Worm (Caenorhabditis elegans): ENCODE results near the gene nspb-11.

The nspb-11 gene

DNA sequence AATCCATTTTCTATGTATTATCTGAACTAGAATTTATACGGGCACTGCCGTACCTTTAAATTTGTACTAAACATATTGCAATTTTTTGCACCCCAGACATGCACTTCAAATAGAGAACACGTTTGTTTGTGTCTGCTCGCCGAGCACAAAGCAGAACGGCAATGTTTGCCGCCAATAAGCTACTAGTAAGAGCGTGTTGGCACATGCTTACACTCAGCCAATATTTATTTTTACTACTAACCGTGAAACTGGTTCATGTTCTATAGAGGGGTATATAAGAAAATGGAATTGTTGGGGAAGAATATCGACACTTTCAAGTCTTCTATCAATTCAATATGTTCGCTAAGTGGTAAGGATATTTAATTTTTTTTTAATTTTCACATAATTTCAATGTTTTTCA lies at the start of gene nspb-11:
Gene nspb-11 (plus strand): TSS at position 301 of the 400 bp plus-strand sequence.
- TF ChIP-seq W03F9.2 (tag; optimal IDR thresholded peaks at IDR 0.05) (no peak), dao-5 (tag; optimal IDR thresholded peaks at IDR 0.05) (no peak), him-1 (tag; optimal IDR thresholded peaks at IDR 0.05) (no peak)

DNA sequence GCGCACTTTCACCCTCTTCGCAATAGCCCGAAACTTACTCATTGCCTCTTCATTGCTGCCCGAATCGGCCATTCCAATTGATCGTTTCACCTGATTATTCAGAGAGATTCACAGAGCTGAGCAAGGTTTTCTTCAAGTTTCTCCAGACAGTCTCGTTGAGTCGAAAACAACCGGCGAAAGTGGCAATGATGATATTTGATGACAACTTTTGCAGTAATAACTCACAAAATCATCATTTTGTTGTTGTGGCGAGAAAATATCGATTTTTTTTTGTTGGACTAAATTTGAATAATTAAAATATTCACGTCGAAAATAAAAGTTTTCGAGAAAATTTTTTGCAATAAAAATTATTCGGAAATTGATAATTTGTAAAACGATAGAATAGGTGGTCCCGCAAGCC lies 41.6 kb upstream of the nspb-11 start, which contains the start of gene snf-5:
Gene snf-5 (minus strand): TSS at position 182 of the 400 bp plus-strand sequence.
- TF ChIP-seq him-1 (tag; optimal IDR thresholded peaks at IDR 0.05): no peak
- TF ChIP-seq dao-5 (tag; optimal IDR thresholded peaks at IDR 0.05): no peak
- TF ChIP-seq W03F9.2 (tag; optimal IDR thresholded peaks at IDR 0.05): no peak

DNA sequence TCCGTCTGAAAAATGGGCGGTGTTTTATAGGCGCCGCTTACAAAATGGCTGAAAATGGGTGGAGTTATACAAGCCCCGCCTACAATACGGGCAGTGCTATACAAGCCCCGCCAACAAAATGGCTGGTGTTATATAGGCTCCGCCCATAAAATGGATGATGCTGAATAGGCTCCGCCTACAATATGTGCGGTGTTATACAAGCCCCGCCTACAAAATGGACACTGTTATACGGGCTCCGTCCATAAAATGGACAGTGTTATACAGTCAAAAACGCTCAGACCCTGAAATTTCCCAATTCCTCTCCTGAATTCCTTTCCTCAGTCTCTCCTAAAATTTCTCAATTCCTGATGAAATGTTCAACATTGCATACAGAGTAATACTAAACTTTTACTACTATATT lies 41.1 kb upstream of the nspb-11 start:
- TF ChIP-seq dao-5 (tag; optimal IDR thresholded peaks at IDR 0.05) (no peak), W03F9.2 (tag; optimal IDR thresholded peaks at IDR 0.05) (no peak), him-1 (tag; optimal IDR thresholded peaks at IDR 0.05) (no peak)

DNA sequence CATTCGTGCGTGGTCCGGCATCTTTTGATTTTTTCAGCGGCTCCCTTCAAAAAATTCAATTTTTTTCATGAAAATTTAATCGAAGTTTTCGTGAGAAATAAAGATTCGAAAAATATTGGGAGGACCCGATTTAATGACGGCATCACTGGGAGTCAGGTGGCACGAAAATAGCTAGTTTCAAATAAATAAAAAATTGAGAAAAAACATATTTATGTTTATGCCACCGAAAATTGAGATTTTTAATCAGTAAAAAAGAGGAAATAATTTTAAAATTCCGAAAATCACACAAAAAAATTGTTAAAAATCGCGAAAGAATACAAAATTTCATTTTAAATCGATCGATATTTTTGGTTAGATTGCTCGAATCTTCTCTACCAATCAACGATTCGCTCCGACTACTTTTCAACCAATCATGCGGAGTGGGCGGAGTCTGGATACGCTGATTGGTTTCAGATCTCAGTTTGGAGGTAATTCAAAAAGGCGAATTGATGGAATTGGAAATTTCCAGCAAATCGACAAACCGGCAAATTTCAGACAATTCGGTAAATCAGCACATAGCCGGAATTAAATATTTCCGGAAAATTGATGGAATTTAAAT lies 29.0 kb upstream of the nspb-11 start, which contains the start of gene gsy-1:
Gene gsy-1 (minus strand): TSS at position 51 of the 598 bp plus-strand sequence.
- TF ChIP-seq dao-5 (tag; optimal IDR thresholded peaks at IDR 0.05): no peak
- no peak for TF ChIP-seq him-1 (tag; optimal IDR thresholded peaks at IDR 0.05)
- TF ChIP-seq W03F9.2 (tag; optimal IDR thresholded peaks at IDR 0.05): no peak

DNA sequence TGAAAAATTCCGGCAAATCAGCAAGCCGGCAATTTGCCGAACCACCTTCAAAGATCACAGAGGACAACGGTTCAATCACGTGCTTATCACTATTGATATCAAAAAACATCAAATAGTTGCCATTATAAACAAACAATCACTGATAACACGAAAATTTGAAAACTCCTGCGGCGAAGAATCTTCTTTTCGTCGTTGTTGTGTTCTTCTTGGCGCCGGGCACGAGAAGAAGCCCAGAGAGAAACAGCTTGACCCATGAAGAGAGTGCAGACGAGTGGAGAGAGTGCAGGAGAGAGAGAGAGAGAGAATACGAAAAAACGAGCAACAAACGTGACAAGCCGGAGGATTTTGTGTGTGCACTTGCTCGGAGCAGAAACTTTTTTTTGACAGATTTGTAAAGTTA lies 28.5 kb upstream of the nspb-11 start:
- TF ChIP-seq him-1 (tag; optimal IDR thresholded peaks at IDR 0.05) (no peak), W03F9.2 (tag; optimal IDR thresholded peaks at IDR 0.05) (no peak)

DNA sequence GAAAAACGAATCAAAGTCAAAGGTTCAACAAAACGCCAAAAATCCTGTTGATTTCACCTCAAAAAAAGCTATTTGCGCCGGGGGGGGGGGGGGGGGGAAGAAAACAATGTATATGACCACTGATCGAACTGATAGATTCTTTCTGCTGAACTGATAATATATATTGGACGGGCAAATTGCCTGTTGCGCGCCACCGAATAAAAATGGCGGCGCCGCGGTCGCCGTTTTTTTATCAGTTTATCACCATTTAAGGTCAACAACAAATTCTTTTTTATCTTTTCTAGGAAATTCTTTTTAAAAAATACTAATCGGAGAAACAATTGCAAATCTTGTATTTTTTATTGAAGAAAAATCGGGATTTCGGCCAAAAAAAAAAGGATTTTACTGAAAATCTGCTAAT lies 27.4 kb upstream of the nspb-11 start:
- TF ChIP-seq dao-5 (tag; optimal IDR thresholded peaks at IDR 0.05) (no peak), W03F9.2 (tag; optimal IDR thresholded peaks at IDR 0.05) (no peak), him-1 (tag; optimal IDR thresholded peaks at IDR 0.05) (no peak)

DNA sequence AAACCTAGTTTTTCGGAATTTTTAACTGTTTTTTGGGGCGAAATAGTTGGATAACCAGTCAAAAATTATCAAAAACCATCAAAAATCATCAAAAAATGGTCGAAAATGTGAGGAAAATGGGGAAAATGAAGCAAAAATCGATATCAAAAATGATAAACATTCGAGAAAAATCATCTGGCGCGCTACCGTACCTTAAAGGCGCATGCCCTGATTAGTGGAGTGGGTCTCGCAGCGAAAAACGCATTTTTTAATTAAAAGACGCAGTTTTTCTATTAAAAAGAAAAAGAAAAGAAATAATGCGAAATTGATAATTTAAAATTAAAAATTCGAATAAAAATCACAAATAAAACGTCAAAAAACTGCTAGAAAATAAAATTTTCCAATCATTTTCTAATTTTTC lies 26.8 kb upstream of the nspb-11 start, which contains the start of gene F35C5.1:
Gene F35C5.1 (plus strand): TSS at position 399 of the 400 bp plus-strand sequence.
- TF ChIP-seq him-1 (tag; optimal IDR thresholded peaks at IDR 0.05) (no peak), dao-5 (tag; optimal IDR thresholded peaks at IDR 0.05) (no peak), W03F9.2 (tag; optimal IDR thresholded peaks at IDR 0.05) (no peak)

DNA sequence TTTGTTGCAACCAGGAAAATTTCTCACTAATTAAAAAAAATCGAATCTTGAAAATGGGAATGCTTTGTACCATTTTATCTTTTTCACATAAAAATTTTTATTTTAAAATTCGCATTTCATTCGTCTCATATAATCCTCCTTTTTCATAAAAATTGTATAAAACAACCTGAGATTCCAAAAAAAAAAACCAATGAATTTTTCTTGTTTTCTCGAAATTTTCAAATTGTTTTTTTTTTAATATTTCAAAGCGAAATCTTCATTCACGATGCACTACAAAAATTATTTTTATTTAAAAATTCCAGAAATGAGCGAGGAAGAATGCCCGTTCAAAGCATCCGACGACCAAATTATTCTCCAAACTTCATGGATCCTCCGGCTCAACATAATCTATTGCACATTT lies 22.2 kb upstream of the nspb-11 start, which contains the start of gene sra-14:
Gene sra-14 (plus strand): TSS at position 301 of the 400 bp plus-strand sequence.
- TF ChIP-seq dao-5 (tag; optimal IDR thresholded peaks at IDR 0.05): no peak
- TF ChIP-seq him-1 (tag; optimal IDR thresholded peaks at IDR 0.05): no peak
- TF ChIP-seq W03F9.2 (tag; optimal IDR thresholded peaks at IDR 0.05): no peak

DNA sequence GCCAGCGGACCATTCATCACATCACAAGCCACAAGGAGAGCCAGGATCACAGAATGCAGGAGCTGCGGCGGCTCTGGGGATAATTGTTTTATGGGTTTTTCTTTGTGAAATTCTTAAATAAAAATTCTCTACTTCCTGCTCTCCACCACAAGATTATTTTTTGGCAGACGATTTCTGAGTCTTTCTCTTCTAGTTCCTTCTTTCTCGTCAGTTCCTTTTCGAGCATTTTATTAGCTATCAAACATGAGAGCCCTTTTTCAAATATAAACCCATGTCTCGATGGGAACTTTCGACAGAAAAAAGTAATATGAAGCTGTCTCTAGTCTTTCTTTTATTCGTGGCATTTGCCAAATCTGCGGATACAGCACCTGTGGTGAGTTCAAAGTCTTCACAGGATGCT lies 18.7 kb upstream of the nspb-11 start, which contains the start of gene F35C5.3:
Gene F35C5.3 (plus strand): TSS at position 301 of the 400 bp plus-strand sequence.
- TF ChIP-seq him-1 (tag; optimal IDR thresholded peaks at IDR 0.05): no peak
- no peak for TF ChIP-seq dao-5 (tag; optimal IDR thresholded peaks at IDR 0.05)
- TF ChIP-seq W03F9.2 (tag; optimal IDR thresholded peaks at IDR 0.05): no peak

DNA sequence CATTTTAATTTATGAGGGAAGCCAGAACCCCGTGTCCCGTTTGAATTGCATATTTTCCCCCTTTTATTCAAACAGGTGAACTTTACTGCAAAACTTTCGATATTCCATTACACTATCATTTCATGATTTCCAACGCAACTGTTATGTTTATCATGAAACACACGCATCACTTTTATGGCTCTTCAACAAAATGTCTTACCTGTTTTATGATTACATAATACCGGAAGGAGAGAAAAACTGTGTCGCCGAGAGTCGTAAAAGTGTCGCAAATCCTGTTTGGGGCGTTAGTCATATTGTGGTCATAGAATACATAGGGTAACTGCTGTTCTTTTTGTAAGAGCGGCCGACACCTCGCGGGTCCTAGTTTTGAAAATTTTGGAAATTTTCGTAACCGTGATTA lies 14.8 kb upstream of the nspb-11 start:
- TF ChIP-seq dao-5 (tag; optimal IDR thresholded peaks at IDR 0.05): no peak
- TF ChIP-seq W03F9.2 (tag; optimal IDR thresholded peaks at IDR 0.05): no peak
- no peak for TF ChIP-seq him-1 (tag; optimal IDR thresholded peaks at IDR 0.05)

DNA sequence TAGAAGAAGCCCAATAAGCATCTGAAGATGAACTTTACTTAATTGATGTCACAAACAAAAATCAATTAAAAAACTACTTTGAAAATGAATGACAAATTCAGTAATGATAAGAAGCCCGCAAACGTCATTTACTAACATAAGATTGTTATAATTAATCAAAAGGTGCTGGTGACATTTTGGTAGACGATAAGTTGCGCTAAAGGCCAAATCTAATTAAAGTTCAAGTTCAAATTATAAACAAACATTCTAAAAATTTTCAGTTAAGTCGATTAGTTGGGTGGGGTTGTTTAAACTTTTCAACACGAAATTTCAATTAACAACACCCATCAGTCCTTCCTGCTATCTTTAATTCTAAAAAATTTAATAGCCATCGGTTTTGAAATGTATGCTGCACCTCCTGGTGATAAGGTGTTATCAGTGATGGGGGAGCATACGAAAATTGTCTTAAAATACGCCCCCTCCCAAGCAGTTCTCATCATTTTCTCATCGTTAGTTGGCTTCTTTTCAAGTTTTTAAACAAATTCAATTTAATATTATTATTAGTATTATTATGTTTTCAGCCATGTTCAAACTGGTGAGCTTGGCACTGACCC lies 12.0 kb upstream of the nspb-11 start, which contains the start of the genes clec-62 and clec-63:
Gene clec-62 (minus strand): TSS at position 51 of the 593 bp plus-strand sequence.
Gene clec-63 (plus strand): TSS at position 561 of the 593 bp plus-strand sequence.
- no peak for TF ChIP-seq W03F9.2 (tag; optimal IDR thresholded peaks at IDR 0.05)
- TF ChIP-seq him-1 (tag; optimal IDR thresholded peaks at IDR 0.05): no peak
- TF ChIP-seq dao-5 (tag; optimal IDR thresholded peaks at IDR 0.05): no peak

DNA sequence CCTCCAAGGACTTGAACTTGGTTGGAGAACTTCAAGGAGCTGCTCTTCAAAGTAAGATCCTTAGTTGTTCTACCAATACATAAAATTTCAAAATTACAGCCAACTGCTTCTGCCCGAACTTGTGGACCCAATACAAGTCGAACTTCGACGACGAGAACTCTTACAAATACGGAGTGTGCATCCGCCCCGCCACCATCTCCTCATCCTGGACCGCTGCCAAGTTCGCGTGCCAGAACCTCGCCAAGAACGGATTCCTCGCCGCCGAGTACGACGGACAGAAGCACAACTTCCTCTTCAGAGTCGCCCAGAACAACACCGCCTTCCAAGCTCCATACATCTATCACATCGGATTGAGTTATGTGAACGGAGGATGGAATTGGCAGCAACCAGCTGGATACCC lies 10.5 kb upstream of the nspb-11 start:
- TF ChIP-seq W03F9.2 (tag; optimal IDR thresholded peaks at IDR 0.05) (no peak), dao-5 (tag; optimal IDR thresholded peaks at IDR 0.05) (no peak), him-1 (tag; optimal IDR thresholded peaks at IDR 0.05) (no peak)

DNA sequence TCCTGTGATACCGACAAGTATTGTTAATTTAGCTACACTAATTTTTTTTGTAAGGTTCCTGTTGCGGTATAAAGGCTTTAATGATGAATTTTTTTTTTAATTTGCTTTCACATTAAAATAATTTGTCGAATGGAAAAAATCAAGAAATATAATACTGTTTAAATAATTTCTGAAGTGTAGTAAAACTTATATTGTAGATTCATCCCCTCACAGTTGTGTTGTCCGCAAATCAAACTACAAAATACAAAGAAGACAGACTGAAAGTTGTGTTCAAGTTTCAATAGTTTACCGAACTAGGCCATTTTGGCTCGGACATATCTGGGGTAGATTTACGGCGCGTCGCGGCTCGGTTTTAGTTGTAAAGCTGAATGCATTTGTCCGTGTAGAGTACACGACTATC lies 9.8 kb upstream of the nspb-11 start:
- TF ChIP-seq W03F9.2 (tag; optimal IDR thresholded peaks at IDR 0.05) (no peak), him-1 (tag; optimal IDR thresholded peaks at IDR 0.05) (no peak), dao-5 (tag; optimal IDR thresholded peaks at IDR 0.05) (no peak)

DNA sequence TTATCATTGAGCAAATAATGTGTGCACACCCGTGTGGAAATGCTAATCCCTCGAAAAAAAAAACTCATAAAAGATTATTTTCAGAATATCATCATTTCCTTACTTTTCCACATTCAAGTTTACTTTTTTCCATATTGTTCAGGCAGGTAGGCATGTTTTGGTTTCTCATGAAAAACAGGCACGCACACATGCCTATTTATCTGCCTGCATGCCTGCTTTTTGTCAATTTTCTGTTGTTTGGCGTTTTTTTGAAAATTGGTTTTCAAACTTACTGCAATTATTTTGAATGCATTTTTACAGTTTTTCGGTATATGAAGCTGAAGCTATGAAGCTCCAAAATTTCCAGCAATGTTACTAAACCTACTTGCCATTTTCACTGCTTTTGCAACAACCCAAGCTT lies 9.2 kb upstream of the nspb-11 start, which contains the start of gene clec-64:
Gene clec-64 (plus strand): TSS at position 301 of the 400 bp plus-strand sequence.
- TF ChIP-seq dao-5 (tag; optimal IDR thresholded peaks at IDR 0.05): no peak
- no peak for TF ChIP-seq W03F9.2 (tag; optimal IDR thresholded peaks at IDR 0.05)
- TF ChIP-seq him-1 (tag; optimal IDR thresholded peaks at IDR 0.05): no peak
